Worm (Caenorhabditis elegans): Measurements from ENCODE around the gene ZK287.1.

- TF ChIP-seq ama-1 (optimal IDR thresholded peaks at IDR 0.05), result no peak
- TF ChIP-seq crh-2 (tag; optimal IDR thresholded peaks at IDR 0.05), result no peak
- no peak for TF ChIP-seq zag-1 (tag; optimal IDR thresholded peaks at IDR 0.05)
- no peak for TF ChIP-seq mdl-1 (tag; optimal IDR thresholded peaks at IDR 0.05)
- TF ChIP-seq snpc-4 (tag; optimal IDR thresholded peaks at IDR 0.05), result no peak
- TF ChIP-seq mbf-1 (tag; optimal IDR thresholded peaks at IDR 0.05), result no peak
- TF ChIP-seq unc-39 (tag; optimal IDR thresholded peaks at IDR 0.05), result no peak
- no peak for TF ChIP-seq ceh-82 (tag; optimal IDR thresholded peaks at IDR 0.05)
- TF ChIP-seq egl-27 (tag; optimal IDR thresholded peaks at IDR 0.05), result no peak
- no peak for TF ChIP-seq nhr-77 (tag; optimal IDR thresholded peaks at IDR 0.05)
- no peak for TF ChIP-seq nhr-11 (tag; optimal IDR thresholded peaks at IDR 0.05)
Measured at ce11 chrV:9685559-9685958, 19.1 kb downstream of the ZK287.1 start, which contains the start of gene ZK287.4.

All from whole organism, L2 larva.